Fruit fly (Drosophila melanogaster) Kc167 (cell line): ENCODE results near the gene Klp61F.

ENCODE experiments used
- h ChIP-seq: fragments of >200 bp; optimal IDR thresholded peaks from 3 replicates; lab custom pipeline; 2018; ENCODE audit warnings: missing external identifiers
- psq ChIP-seq: fragments of >200 bp; optimal IDR thresholded peaks from 2 replicates; lab custom pipeline; 2017; ENCODE audit warnings: missing external identifiers

DNA sequence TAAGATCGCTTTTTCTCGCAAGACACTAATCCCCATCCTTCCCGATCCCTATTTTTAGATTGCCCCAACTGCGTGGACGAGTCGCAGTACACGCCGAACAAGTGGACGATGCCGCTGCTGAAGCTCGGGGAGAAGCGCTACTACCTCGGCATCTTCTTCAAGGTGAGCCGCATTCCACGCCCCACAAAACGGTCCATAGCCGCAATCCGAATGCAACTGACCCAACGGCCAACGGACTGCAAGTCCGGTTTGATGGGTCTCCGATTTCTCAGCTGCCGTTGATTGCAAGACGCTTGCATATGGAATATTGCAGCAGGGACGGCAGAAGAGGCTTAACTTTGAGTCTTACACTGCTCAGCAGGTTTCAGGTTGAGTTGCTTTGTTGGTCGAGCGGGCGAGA lies 23.3 kb upstream of the Klp61F start:
- TF ChIP-seq psq (lab: Kevin White, UChicago), result no peak
- TF ChIP-seq h, result no peak
